Worm (Caenorhabditis elegans): ENCODE measurements around the gene Y38H6C.20.

Y38H6C.20 gene

ce11 chrV:20595653-20596052 lies 44.7 kb upstream of the Y38H6C.20 start, which contains the start of gene F26F2.11:
Gene F26F2.11 (minus strand): TSS chrV:20595753.
- TF ChIP-seq lag-1 (GFP tag; IDR thresholded peaks at IDR 0.05) (no peak), dox-1 (GFP tag; IDR thresholded peaks at IDR 0.05) (no peak), fkh-3 (tag; optimal IDR thresholded peaks at IDR 0.05) (no peak), tbx-9 (tag; optimal IDR thresholded peaks at IDR 0.05; ENCODE audit: borderline replicate concordance) (no peak), F57A8.1 (GFP tag; optimal IDR thresholded peaks at IDR 0.05) (no peak), F55B11.4 (tag; optimal IDR thresholded peaks at IDR 0.05; ENCODE audit: borderline replicate concordance, insufficient read depth) (no peak), sdz-38 (tag; optimal IDR thresholded peaks at IDR 0.05) (no peak), ztf-3 (GFP tag; optimal IDR thresholded peaks at IDR 0.05) (no peak), tlf-1 (GFP tag; optimal IDR thresholded peaks at IDR 0.05) (no peak), mcd-1 (GFP tag; IDR thresholded peaks at IDR 0.05) (no peak), B0261.1 (tag; optimal IDR thresholded peaks at IDR 0.05) (no peak), ama-1 (optimal IDR thresholded peaks at IDR 0.05) (no peak), ama-1 (GFP tag; optimal IDR thresholded peaks at IDR 0.05) (no peak), chd-7 (tag; optimal IDR thresholded peaks at IDR 0.05) (no peak), nhr-27 (tag; optimal IDR thresholded peaks at IDR 0.05) (no peak), pha-4 (tag; optimal IDR thresholded peaks at IDR 0.05) (no peak), ceh-79 (tag; optimal IDR thresholded peaks at IDR 0.05) (no peak), nhr-90 (tag; optimal IDR thresholded peaks at IDR 0.05) (no peak)

- TF ChIP-seq ama-1 (optimal IDR thresholded peaks at IDR 0.05), result no peak
- TF ChIP-seq ama-1 (GFP tag; optimal IDR thresholded peaks at IDR 0.05), result no peak
- TF ChIP-seq lin-35 (GFP tag; optimal IDR thresholded peaks at IDR 0.05), result no peak
- TF ChIP-seq somi-1 (GFP tag; optimal IDR thresholded peaks at IDR 0.05), result no peak
- no peak for TF ChIP-seq pbrm-1 (GFP tag; IDR thresholded peaks at IDR 0.05)
- TF ChIP-seq Y56A3A.18 (GFP tag; IDR thresholded peaks at IDR 0.05), result no peak
- no peak for TF ChIP-seq egl-44 (GFP tag; IDR thresholded peaks at IDR 0.05)
- TF ChIP-seq pha-4 (tag; optimal IDR thresholded peaks at IDR 0.05), result no peak
- TF ChIP-seq tlf-1 (GFP tag; optimal IDR thresholded peaks at IDR 0.05), result no peak
- no peak for TF ChIP-seq hmg-1.2 (GFP tag; IDR thresholded peaks at IDR 0.05)
- no peak for TF ChIP-seq B0035.1 (tag; optimal IDR thresholded peaks at IDR 0.05)
- TF ChIP-seq ekl-4 (GFP tag; IDR thresholded peaks at IDR 0.05), result no peak
- TF ChIP-seq madf-8 (GFP tag; conservative IDR thresholded peaks at IDR 0.05), result no peak
- TF ChIP-seq athp-1 (tag; optimal IDR thresholded peaks at IDR 0.05), result no peak
- TF ChIP-seq fkh-3 (tag; optimal IDR thresholded peaks at IDR 0.05), result no peak
Observed at ce11 chrV:20594746-20595145, 43.8 kb upstream of the Y38H6C.20 start, which contains the start of gene F26F2.10. Gene F26F2.10 (minus strand): TSS chrV:20594846.

ce11 chrV:20580511-20581040 lies 29.6 kb upstream of the Y38H6C.20 start, which contains the start of gene F26F2.7:
Gene F26F2.7 (plus strand): TSS chrV:20580990.
- peak; percentile 89 for TF ChIP-seq repo-1 (tag; optimal IDR thresholded peaks at IDR 0.05)
- TF ChIP-seq nfya-2 (GFP tag; IDR thresholded peaks at IDR 0.05), result no peak
- peak; percentile 85 for TF ChIP-seq athp-1 (tag; optimal IDR thresholded peaks at IDR 0.05)
- TF ChIP-seq B0336.3 (GFP tag; IDR thresholded peaks at IDR 0.05), result peak; percentile 97
- no peak for TF ChIP-seq cebp-2 (GFP tag; IDR thresholded peaks at IDR 0.05)
- TF ChIP-seq lir-1 (GFP tag; conservative IDR thresholded peaks at IDR 0.05), result peak; percentile 80; the same call in 1 of the 2 replicates
- peak; percentile 64 for TF ChIP-seq C06A6.2 (GFP tag; conservative IDR thresholded peaks at IDR 0.05)
- peak; percentile 95 for TF ChIP-seq F33H1.4 (GFP tag; IDR thresholded peaks at IDR 0.05)
- TF ChIP-seq egl-18 (GFP tag; IDR thresholded peaks at IDR 0.05), result no peak
- no peak for TF ChIP-seq T26A5.8 (tag; optimal IDR thresholded peaks at IDR 0.05)
- TF ChIP-seq F39B2.1 (GFP tag; IDR thresholded peaks at IDR 0.05), result no peak
- TF ChIP-seq unc-62 (GFP tag; optimal IDR thresholded peaks at IDR 0.05), result no peak
- TF ChIP-seq lsy-27 (tag; optimal IDR thresholded peaks at IDR 0.05; ENCODE audit: borderline replicate concordance, insufficient read depth), result no peak
- peak; percentile 100 for TF ChIP-seq xnd-1 (tag; optimal IDR thresholded peaks at IDR 0.05)
- TF ChIP-seq nhr-90 (tag; optimal IDR thresholded peaks at IDR 0.05), result no peak
- TF ChIP-seq rpc-1 (optimal IDR thresholded peaks at IDR 0.05), result no peak
- no peak for TF ChIP-seq rpc-1 (tag; optimal IDR thresholded peaks at IDR 0.05)
- TF ChIP-seq hmg-1.2 (GFP tag; IDR thresholded peaks at IDR 0.05), result peak; percentile 71
- peak; percentile 56 for TF ChIP-seq B0035.1 (tag; optimal IDR thresholded peaks at IDR 0.05)
- no peak for TF ChIP-seq zim-3 (tag; optimal IDR thresholded peaks at IDR 0.05)
- TF ChIP-seq snpc-3.4 (tag; optimal IDR thresholded peaks at IDR 0.05), result peak; percentile 50
- peak; percentile 83 for TF ChIP-seq atf-7 (tag; optimal IDR thresholded peaks at IDR 0.05)
- no peak for TF ChIP-seq ets-4 (GFP tag; optimal IDR thresholded peaks at IDR 0.05)

All from whole organism, young adult.